Fruit fly (Drosophila melanogaster) S2 (cell line): ENCODE results near the gene mRpL33.
"Not testable (repeated sequence)": the region's sequence is repeated elsewhere in the genome, so short reads cannot be mapped to it uniquely, and the experiment has no call there.

ENCODE experiments used
- CG8478 ChIP-seq: fragments of >200 bp; optimal IDR thresholded peaks from 2 replicates; lab custom pipeline; 2018
- CTCF ChIP-seq, 2 experiments: fragments of >200 bp; optimal IDR thresholded peaks; 2 replicates each; lab custom pipeline; 2018

The mRpL33 gene

DNA sequence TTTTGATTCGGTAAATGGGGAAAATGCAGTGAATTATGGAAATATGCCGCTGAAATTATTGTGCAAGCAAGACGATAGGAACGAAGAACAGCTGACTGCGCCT, at the start of gene mRpL33:
TSS of gene mRpL33 (minus strand) at position 101 of the 103 bp plus-strand sequence.
- TF ChIP-seq CG8478 (no peak), CTCF (optimal IDR thresholded peaks at IDR 0.05; lab: Kevin White, UChicago) (no peak)

DNA sequence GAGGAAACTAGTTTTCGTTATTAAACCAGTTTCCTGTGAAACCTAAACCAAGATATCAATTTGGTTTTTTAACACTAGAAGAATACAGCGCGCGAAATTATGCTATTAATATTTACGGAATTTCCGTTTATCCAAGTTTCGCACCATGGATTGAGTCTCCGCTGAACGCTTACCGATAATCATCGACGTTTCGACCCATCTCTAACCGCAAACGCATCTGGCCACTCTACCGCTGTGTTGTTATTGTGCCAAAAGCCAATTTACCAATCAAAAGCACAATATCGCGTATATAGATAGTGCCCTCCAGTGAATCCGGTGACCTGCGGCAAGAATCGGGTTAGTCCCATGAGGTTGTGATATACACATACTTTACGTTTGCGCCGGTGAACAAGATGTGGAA, 44.2 kb upstream of the mRpL33 start, which contains the start of gene CG3626:
TSS of gene CG3626 (plus strand) at position 222 of the 400 bp plus-strand sequence.
- peak; percentile 61 to 63 for TF ChIP-seq CTCF (optimal IDR thresholded peaks at IDR 0.05; lab: Kevin White, UChicago)
- TF ChIP-seq CG8478, result no peak

DNA sequence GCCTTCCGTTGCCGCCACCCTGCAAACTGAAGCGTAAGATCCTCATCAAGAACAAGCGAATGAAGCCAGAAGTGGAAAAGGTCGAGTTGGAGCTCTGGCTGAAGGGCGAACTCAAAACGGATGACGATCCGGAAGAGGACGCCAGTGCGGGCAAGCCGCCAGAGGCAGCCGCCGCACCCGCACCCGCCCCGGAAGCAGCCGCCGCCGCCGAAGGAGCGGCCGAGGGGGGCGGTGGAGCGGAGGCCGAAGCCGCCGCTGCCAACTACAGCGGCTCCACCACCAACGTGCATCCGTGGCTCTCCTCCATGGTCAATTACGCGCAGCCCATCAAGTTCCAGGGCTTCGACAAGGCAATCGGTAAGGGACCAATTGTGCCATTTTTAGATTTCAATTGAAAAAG, 36.5 kb upstream of the mRpL33 start:
- TF ChIP-seq CG8478, result no peak

DNA sequence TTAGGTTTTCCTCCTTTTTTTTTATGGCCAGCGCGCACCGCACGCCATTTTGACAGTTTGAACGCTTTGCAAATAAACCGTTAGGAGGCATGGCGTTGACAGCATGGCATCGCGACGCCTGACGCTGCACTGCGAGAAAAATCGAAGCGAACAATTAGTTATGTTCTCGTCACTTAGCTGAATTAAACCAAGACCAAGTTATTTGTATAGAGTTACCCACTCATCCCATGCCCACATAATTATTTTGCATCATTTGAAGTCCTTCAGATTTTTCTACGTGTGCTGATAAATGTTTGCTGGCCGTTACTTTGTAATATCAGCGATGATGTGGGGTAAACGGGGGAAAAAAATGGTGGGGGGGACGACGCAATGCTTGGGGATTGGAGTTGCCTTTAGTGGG, 7.8 kb upstream of the mRpL33 start:
- TF ChIP-seq CG8478 (no peak), CTCF (optimal IDR thresholded peaks at IDR 0.05; lab: Kevin White, UChicago) (no peak)

DNA sequence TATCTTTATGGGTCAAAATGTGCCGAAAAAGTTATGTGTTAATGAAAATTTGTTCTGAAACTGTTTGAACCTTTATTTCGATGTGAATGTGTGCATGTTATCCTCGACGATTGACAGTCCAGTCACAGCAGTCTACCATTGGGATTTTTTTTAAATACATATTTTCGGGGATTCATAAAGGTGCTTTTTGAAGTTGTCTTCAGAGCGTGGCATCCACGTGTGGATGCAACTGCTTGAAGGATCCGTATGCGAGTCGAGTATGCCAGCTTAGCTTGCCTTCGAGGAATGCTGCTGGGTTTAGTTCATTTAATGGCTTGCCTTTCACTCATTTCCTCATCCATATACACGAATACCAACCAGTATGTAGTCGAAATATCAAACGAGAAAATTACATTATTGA, 7.3 kb upstream of the mRpL33 start, which contains the start of gene CG12693:
TSS of gene CG12693 (minus strand) at position 101 of the 400 bp plus-strand sequence.
- TF ChIP-seq CG8478, result no peak
- no peak for TF ChIP-seq CTCF (optimal IDR thresholded peaks at IDR 0.05; lab: Kevin White, UChicago)

DNA sequence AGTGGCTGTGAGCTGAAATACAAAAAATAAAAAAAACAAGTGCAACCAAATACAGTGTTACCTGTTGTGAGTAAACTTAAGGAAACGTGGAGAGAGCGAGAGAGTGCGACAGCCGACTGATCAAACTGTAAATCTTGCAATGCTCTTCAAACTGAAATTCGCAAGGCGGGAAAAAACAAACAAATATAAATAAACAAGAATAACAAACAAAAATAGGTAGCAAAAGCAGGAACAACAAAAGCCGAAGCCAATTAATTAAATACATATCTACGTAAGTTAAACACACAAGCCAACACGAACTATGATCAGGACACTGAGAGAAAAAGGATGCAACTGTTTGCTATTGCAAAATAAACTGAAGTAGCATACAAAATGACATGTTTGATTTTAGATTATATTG, 3.3 kb upstream of the mRpL33 start:
- TF ChIP-seq CG8478, result no peak
- no peak for TF ChIP-seq CTCF (optimal IDR thresholded peaks at IDR 0.05; lab: Kevin White, UChicago)

DNA sequence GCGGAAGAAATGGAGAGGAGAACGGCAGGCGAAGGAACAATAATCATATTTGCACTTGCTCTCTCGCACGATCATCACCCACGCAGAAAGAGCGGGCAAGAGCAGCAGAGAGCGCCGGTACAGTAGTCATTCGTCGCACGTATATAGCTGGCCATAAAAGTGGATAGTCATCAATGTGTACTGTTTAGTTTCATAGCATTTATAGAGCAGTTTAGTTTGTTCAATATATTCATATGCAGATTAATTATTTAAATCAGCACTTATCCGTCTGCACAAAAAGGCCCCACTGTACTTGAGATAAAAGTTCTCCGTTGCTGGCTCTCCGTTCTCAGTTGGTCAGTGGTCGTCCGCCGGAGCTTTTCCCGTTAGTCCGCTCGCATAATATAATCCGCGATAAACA, 2.8 kb upstream of the mRpL33 start:
- no peak for TF ChIP-seq CTCF (optimal IDR thresholded peaks at IDR 0.05; lab: Kevin White, UChicago)
- no peak for TF ChIP-seq CG8478

DNA sequence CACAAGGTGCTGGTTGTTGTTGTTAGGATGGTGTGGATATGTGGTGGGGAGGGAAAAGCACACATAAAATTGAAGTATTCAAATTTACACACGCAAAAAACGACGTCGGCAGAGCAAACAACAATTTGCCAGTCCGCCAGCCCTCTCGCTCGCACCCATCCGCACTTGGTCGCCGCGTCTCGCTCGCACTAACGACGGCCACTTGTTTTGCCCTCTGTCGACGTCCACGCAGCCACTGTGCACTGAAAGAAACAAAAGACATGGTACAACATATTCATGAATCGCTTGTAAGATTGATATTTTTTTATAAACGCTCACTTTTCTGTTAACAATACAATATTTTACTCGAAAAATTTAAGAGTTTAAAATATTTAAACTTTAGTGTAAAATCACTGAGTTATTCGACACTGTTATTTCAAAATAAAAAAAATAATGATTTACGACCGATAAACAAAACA, 1.9 kb upstream of the mRpL33 start:
- no peak for TF ChIP-seq CTCF (optimal IDR thresholded peaks at IDR 0.05; lab: Kevin White, UChicago)
- TF ChIP-seq CG8478, result no peak

DNA sequence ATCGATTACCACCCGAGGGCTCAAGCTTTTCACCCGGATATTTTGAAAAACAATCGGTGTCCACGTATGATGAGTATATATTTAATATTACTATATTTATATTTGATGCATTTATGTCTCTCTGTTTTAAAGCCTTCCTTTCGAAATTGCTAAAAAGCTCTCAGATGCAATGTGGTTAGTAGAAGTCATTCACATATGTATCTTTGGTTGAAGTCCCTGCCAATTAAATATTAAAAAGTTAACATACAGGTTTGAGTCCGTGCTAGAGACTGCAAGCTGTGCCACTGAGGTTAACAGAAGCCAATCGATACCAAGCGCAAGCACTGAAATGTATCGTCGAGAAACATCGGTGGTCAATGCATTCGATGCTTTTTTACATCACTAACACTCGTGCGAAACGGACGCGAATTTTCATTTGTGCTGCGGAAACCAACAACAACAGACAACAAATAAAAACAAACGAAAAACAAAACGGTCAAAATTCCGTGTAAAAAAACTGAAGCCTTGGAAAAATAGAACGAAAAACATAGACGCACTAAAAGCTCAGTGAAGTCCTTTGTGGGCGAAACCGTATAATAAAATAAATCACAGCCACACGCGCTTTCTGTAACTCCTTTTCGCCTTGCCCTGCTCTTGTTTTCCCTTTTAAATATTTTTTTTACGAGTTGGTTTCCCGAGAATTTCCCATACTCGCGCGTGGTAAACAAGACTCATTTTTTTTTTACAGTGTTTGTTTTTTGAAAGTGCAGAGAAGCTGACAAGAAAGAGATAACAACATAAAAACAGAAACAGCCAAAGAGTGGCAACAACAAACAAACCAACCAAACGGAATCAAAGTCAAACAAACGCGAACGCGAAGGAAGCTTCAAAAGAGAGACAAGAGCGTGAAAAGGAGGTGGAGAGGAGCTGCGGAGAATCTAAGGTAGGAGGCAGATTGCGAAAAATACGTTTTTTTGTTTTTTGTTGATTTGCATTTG, 491 bp upstream of the mRpL33 start, which contains the start of gene norpA:
TSS of gene norpA (plus strand) at position 393 of the 977 bp plus-strand sequence.
- TF ChIP-seq CTCF (optimal IDR thresholded peaks at IDR 0.05; lab: Kevin White, UChicago) (peak; percentile 47 to 52), CG8478 (no peak)

DNA sequence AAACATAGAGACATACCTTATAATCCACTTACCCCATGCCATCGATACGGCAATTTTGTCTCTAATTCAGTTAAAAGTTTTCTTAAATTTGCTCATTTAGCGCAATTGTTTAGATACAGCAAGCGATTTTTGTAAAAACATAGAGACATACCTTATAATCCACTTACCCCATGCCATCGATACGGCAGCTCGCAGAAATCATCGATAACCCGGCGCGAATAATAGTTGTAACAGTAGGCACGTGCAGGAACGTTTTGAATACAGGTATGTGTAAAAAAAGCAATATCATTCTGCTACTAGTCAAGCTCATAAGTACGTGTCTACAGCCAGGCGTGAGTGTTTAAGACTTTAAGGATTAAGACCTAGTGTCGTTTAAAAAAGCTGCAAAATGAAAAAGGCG, 2.8 kb downstream of the mRpL33 start, which contains the start of gene NO66:
TSS of gene NO66 (plus strand) at position 199 of the 400 bp plus-strand sequence.
- not testable (repeated sequence) for TF ChIP-seq CG8478; CTCF (optimal IDR thresholded peaks at IDR 0.05; lab: Kevin White, UChicago)

DNA sequence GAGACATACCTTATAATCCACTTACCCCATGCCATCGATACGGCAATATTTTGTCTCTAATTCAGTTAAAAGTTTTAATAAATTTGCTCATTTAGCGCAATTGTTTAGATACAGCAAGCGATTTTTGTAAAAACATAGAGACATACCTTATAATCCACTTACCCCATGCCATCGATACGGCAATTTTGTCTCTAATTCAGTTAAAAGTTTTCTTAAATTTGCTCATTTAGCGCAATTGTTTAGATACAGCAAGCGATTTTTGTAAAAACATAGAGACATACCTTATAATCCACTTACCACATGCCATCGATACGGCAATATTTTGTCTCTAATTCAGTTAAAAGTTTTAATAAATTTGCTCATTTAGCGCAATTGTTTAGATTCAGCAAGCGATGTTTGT, 3.3 kb downstream of the mRpL33 start, which contains the start of gene mei-9:
TSS of gene mei-9 (minus strand) at position 101 of the 400 bp plus-strand sequence.
- TF ChIP-seq CG8478; CTCF (optimal IDR thresholded peaks at IDR 0.05; lab: Kevin White, UChicago): not testable (repeated sequence)

DNA sequence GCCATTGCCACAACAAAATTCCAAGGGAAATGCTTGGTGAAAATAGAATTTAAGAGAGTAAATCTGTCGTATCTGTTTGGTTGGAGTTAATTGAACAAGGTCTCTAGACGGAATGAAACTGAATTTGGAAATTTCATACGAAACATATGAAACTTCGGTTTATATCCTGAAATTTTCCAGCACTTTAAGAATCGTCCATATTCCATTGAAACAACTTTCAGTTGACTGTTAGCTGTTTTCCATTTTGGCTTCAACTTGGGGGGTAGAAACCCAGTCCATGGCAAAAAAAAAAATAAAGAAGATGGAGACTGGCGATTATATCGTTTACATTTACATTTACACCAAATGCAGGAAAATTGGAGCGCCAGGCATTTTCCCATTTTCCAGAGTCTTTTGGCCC, 10.3 kb downstream of the mRpL33 start, which contains the start of gene CG15579:
TSS of gene CG15579 (minus strand) at position 101 of the 400 bp plus-strand sequence.
- TF ChIP-seq CTCF (optimal IDR thresholded peaks at IDR 0.05; lab: Kevin White, UChicago) (no peak), CG8478 (no peak)

DNA sequence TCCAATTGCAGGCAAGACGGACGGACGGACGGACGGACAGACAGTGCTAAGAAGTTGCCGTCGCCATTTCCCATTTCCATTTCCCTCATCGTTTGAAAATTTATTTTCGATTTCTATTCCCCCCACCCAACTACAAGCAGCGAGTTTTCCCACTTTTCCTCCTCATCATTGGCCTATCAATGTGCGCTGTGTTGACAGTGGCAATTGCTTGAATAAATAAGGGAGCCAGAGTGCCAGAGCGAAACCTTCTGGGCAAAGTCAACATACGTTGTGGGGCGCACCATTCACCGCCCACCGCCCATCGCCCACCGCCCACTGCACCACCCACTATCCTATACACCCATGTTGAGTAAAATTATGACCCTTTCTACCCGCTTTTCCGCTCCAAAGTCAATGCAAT, 16.1 kb downstream of the mRpL33 start:
- TF ChIP-seq CG8478 (no peak), CTCF (optimal IDR thresholded peaks at IDR 0.05; lab: Kevin White, UChicago) (no peak)

DNA sequence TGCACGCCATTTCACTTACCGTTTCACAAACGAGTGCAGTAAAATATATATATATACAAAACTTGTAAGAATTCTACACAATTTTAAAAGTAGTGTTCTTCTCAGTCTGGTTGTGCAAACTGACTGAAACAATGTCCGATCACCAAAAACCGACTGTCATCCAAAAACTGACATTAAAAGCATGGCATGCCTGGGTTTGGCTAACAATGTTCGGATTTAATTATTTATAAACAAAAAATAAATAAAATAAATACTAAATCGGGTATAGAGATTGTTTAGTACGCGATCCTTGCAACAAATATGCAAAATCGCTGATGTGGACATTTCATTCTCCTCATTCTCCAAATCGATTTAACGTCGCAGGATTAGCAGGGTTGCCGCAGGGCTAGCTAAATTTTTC, 19.8 kb downstream of the mRpL33 start, which contains the start of gene CG12692:
TSS of gene CG12692 (minus strand) at position 101 of the 400 bp plus-strand sequence.
- TF ChIP-seq CTCF (optimal IDR thresholded peaks at IDR 0.05; lab: Kevin White, UChicago) (no peak), CG8478 (no peak)

DNA sequence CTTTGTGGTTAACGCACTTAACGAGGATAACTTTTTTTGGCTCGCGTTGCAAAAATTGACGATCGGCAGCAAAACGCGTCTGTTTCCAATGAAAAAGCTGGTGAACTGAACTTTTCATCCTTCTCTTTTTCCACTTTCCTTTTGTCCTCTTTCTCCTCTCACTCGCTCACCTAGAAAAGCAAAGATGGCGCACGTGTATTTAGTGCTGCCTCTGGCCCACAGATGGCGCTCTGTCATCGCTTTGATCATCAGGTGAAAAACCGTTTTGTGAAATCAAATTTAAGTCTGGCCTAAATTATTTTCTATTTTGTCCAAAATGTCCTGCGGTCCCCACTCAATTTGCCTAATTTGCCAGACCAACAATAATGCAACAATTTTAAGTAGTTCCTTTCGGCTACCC, 28.6 kb downstream of the mRpL33 start:
- peak; percentile 81 to 82 for TF ChIP-seq CTCF (optimal IDR thresholded peaks at IDR 0.05; lab: Kevin White, UChicago)
- no peak for TF ChIP-seq CG8478

DNA sequence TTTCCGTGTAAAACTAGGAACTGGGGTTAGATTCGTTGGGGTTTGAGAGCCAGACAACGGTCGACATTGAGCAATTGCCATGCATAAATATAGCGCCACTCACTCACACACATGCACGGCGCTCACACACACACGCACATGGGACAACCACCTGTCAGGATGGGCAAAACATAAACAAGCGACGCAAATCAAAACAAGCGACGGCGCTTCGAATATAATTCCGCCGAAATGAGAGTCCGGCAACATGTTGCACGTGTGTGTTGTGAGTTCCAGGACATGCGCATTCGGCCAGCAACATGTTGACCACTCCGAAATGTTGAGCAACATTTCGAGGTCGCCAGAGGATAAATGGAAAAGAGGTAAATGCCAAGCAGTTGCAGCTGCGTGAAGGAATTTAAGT, 41.3 kb downstream of the mRpL33 start:
- TF ChIP-seq CTCF (optimal IDR thresholded peaks at IDR 0.05; lab: Kevin White, UChicago) (no peak), CG8478 (no peak)
